Worm (Caenorhabditis elegans) whole organism, mixed stage, embryonic: ENCODE data around the gene par-1.

ENCODE experiments used
- M03D4.4 ChIP-seq: sonication (generic microtip); optimal IDR thresholded peaks from 2 replicates; lab custom pipeline; 2017; ENCODE audit warnings: mild to moderate bottlenecking, missing genetic modification characterization, missing compliant biosample characterization
- bed-3 ChIP-seq: fragments of 200-800 bp; sonication (Bioruptor generic); optimal IDR thresholded peaks from 3 replicates; lab custom pipeline; 2018; ENCODE audit warnings: mild to moderate bottlenecking, missing genetic modification characterization, moderate library complexity, missing compliant biosample characterization
- blmp-1 ChIP-seq: fragments of 150-350 bp; optimal IDR thresholded peaks from 2 replicates; lab custom pipeline; 2014; ENCODE audit warnings: missing biosample characterization, missing genetic modification characterization
- ceh-43 ChIP-seq: fragments of 200-800 bp; sonication (Bioruptor generic); optimal IDR thresholded peaks from 2 replicates; lab custom pipeline; 2018; ENCODE audit warnings: mild to moderate bottlenecking, missing genetic modification characterization, moderate library complexity, missing compliant biosample characterization
- ces-1 ChIP-seq: fragments of 150-350 bp; optimal IDR thresholded peaks from 2 replicates; lab custom pipeline; 2014; ENCODE audit warnings: missing biosample characterization, missing genetic modification reagents, missing genetic modification characterization
- cnd-1 ChIP-seq: fragments of 200-800 bp; sonication (Bioruptor generic); optimal IDR thresholded peaks from 2 replicates; lab custom pipeline; 2018; ENCODE audit warnings: mild to moderate bottlenecking, missing genetic modification characterization, missing compliant biosample characterization
- elt-1 ChIP-seq: sonication (generic microtip); optimal IDR thresholded peaks from 2 replicates; lab custom pipeline; 2017; ENCODE audit warnings: missing genetic modification characterization, mild to moderate bottlenecking, missing compliant biosample characterization, antibody characterized with exemption, moderate library complexity, borderline replicate concordance; ENCODE audit not compliant: insufficient read depth
- elt-3 ChIP-seq: fragments of 150-350 bp; optimal IDR thresholded peaks from 2 replicates; lab custom pipeline; 2014; ENCODE audit warnings: missing biosample characterization, missing genetic modification characterization
- ham-2 ChIP-seq: fragments of 200-800 bp; sonication (Bioruptor generic); optimal IDR thresholded peaks from 2 replicates; lab custom pipeline; 2018; ENCODE audit warnings: mild to moderate bottlenecking, missing genetic modification characterization, missing compliant biosample characterization
- hlh-1 ChIP-seq: fragments of 150-350 bp; optimal IDR thresholded peaks from 2 replicates; lab custom pipeline; 2014; ENCODE audit warnings: missing biosample characterization, missing genetic modification reagents, missing genetic modification characterization
- lin-13 ChIP-seq: fragments of 150-350 bp; optimal IDR thresholded peaks from 2 replicates; lab custom pipeline; 2014; ENCODE audit warnings: missing biosample characterization, missing genetic modification characterization
- lin-32 ChIP-seq: fragments of 200-800 bp; sonication (Bioruptor generic); optimal IDR thresholded peaks from 2 replicates; lab custom pipeline; 2018; ENCODE audit warnings: mild to moderate bottlenecking, missing genetic modification characterization, missing compliant biosample characterization
- lsy-2 ChIP-seq: fragments of 150-350 bp; optimal IDR thresholded peaks from 2 replicates; lab custom pipeline; 2014; ENCODE audit warnings: missing biosample characterization, missing genetic modification characterization
- mab-5 ChIP-seq: fragments of 150-350 bp; optimal IDR thresholded peaks from 2 replicates; lab custom pipeline; 2014; ENCODE audit warnings: missing biosample characterization, missing genetic modification characterization
- mep-1 ChIP-seq: fragments of 150-350 bp; optimal IDR thresholded peaks from 2 replicates; lab custom pipeline; 2017; ENCODE audit warnings: missing biosample characterization, missing genetic modification reagents, missing genetic modification characterization, inconsistent platforms
- mls-2 ChIP-seq: sonication (generic microtip); optimal IDR thresholded peaks from 2 replicates; lab custom pipeline; 2016; ENCODE audit warnings: mild to moderate bottlenecking, missing genetic modification characterization, moderate library complexity, missing compliant biosample characterization
- nhr-2 ChIP-seq: fragments of 150-350 bp; optimal IDR thresholded peaks from 2 replicates; lab custom pipeline; 2014; ENCODE audit warnings: missing biosample characterization, missing genetic modification characterization
- nhr-237 ChIP-seq: fragments of 150-350 bp; optimal IDR thresholded peaks from 2 replicates; lab custom pipeline; 2014; ENCODE audit warnings: missing biosample characterization, missing genetic modification characterization
- nhr-28 ChIP-seq: fragments of 150-350 bp; optimal IDR thresholded peaks from 2 replicates; lab custom pipeline; 2014; ENCODE audit warnings: missing biosample characterization, missing genetic modification characterization
- nhr-76 ChIP-seq: sonication (generic microtip); optimal IDR thresholded peaks from 2 replicates; lab custom pipeline; 2017; ENCODE audit warnings: missing biosample characterization, missing genetic modification characterization
- pha-4 ChIP-seq: fragments of 150-350 bp; optimal IDR thresholded peaks from 2 replicates; lab custom pipeline; 2018; ENCODE audit warnings: missing biosample characterization, missing genetic modification reagents, missing genetic modification characterization
- sem-2 ChIP-seq: fragments of 200-800 bp; sonication (Bioruptor generic); optimal IDR thresholded peaks from 2 replicates; lab custom pipeline; 2018; ENCODE audit warnings: mild to moderate bottlenecking, missing genetic modification characterization, missing compliant biosample characterization
- snpc-4 ChIP-seq: fragments of 150-350 bp; optimal IDR thresholded peaks from 2 replicates; lab custom pipeline; 2014; ENCODE audit warnings: missing biosample characterization, missing genetic modification characterization
- sptf-1 ChIP-seq: sonication (generic microtip); optimal IDR thresholded peaks from 2 replicates; lab custom pipeline; 2017; ENCODE audit warnings: mild to moderate bottlenecking, missing genetic modification characterization, moderate library complexity, missing compliant biosample characterization
- tbx-8 ChIP-seq: fragments of 200-800 bp; sonication (Bioruptor generic); optimal IDR thresholded peaks from 2 replicates; lab custom pipeline; 2018; ENCODE audit warnings: mild to moderate bottlenecking, missing genetic modification characterization, moderate library complexity, missing compliant biosample characterization
- unc-120 ChIP-seq: sonication (generic microtip); optimal IDR thresholded peaks from 2 replicates; lab custom pipeline; 2017; ENCODE audit warnings: missing genetic modification characterization, missing compliant biosample characterization; ENCODE audit not compliant: poor library complexity, severe bottlenecking
- unc-39 ChIP-seq: fragments of 150-350 bp; optimal IDR thresholded peaks from 2 replicates; lab custom pipeline; 2014; ENCODE audit warnings: missing biosample characterization, missing genetic modification characterization
- zip-8 ChIP-seq: fragments of 150-350 bp; optimal IDR thresholded peaks from 2 replicates; lab custom pipeline; 2014; ENCODE audit warnings: missing biosample characterization, missing genetic modification characterization
- ztf-11 ChIP-seq: fragments of 150-350 bp; optimal IDR thresholded peaks from 2 replicates; lab custom pipeline; 2014; ENCODE audit warnings: missing biosample characterization, missing genetic modification characterization

Gene par-1

ce11 chrV:14120674-14121073 is 24.5 kb downstream of the par-1 start:
- TF ChIP-seq unc-39 (tag; lab: Kevin White, UChicago) (no peak), zip-8 (tag; lab: Kevin White, UChicago) (no peak), nhr-237 (tag; lab: Kevin White, UChicago) (no peak), elt-1 (tag; lab: Kevin White, UChicago) (no peak), bed-3 (GFP tag; lab: Kevin White, UChicago) (no peak), elt-3 (tag; lab: Kevin White, UChicago) (no peak), nhr-2 (tag; lab: Kevin White, UChicago) (no peak)

ce11 chrV:14110042-14110441 is 35.1 kb downstream of the par-1 start, which contains the start of gene H39E23.2:
H39E23.2 (plus strand) TSS chrV:14110342.
- TF ChIP-seq hlh-1 (no peak), elt-3 (tag; lab: Kevin White, UChicago) (no peak), ham-2 (no peak), unc-39 (tag; lab: Kevin White, UChicago) (no peak), lsy-2 (tag; lab: Kevin White, UChicago) (no peak), ztf-11 (tag; lab: Kevin White, UChicago) (no peak), ceh-43 (GFP tag; lab: Kevin White, UChicago) (no peak), mab-5 (tag; lab: Kevin White, UChicago) (no peak), cnd-1 (tag; lab: Kevin White, UChicago) (no peak), lin-13 (tag; lab: Kevin White, UChicago) (no peak), snpc-4 (tag; lab: Kevin White, UChicago) (no peak)

ce11 chrV:14107511-14107910 is 37.7 kb downstream of the par-1 start, which contains the start of gene H39E23.3:
H39E23.3 (plus strand) TSS chrV:14107811.
- no peak for TF ChIP-seq unc-120 (tag; lab: Kevin White, UChicago)
- no peak for TF ChIP-seq blmp-1 (tag; lab: Kevin White, UChicago)
- TF ChIP-seq mep-1 (tag; lab: Kevin White, UChicago): no peak
- no peak for TF ChIP-seq mls-2 (tag; lab: Kevin White, UChicago)
- no peak for TF ChIP-seq elt-3 (tag; lab: Kevin White, UChicago)
- no peak for TF ChIP-seq nhr-237 (tag; lab: Kevin White, UChicago)
- TF ChIP-seq zip-8 (tag; lab: Kevin White, UChicago): no peak
- no peak for TF ChIP-seq nhr-76
- TF ChIP-seq sem-2 (GFP tag; lab: Kevin White, UChicago): no peak
- no peak for TF ChIP-seq mab-5 (tag; lab: Kevin White, UChicago)

- TF ChIP-seq pha-4 (tag; lab: Kevin White, UChicago): no peak
- no peak for TF ChIP-seq elt-1 (tag; lab: Kevin White, UChicago)
- no peak for TF ChIP-seq sem-2 (GFP tag; lab: Kevin White, UChicago)
- TF ChIP-seq zip-8 (tag; lab: Kevin White, UChicago): no peak
- TF ChIP-seq mab-5 (tag; lab: Kevin White, UChicago): no peak
- TF ChIP-seq ces-1 (GFP tag; lab: Kevin White, UChicago): no peak
- TF ChIP-seq blmp-1 (tag; lab: Kevin White, UChicago): no peak
- TF ChIP-seq snpc-4 (tag; lab: Kevin White, UChicago): no peak
- TF ChIP-seq sptf-1 (tag; lab: Kevin White, UChicago): no peak
- no peak for TF ChIP-seq elt-3 (tag; lab: Kevin White, UChicago)
- TF ChIP-seq mls-2 (tag; lab: Kevin White, UChicago): no peak
- TF ChIP-seq bed-3 (GFP tag; lab: Kevin White, UChicago): no peak
- no peak for TF ChIP-seq tbx-8 (GFP tag; lab: Kevin White, UChicago)
- TF ChIP-seq ztf-11 (tag; lab: Kevin White, UChicago): no peak
- no peak for TF ChIP-seq lsy-2 (tag; lab: Kevin White, UChicago)
- no peak for TF ChIP-seq lin-32 (GFP tag; lab: Kevin White, UChicago)
- TF ChIP-seq nhr-28: no peak
- TF ChIP-seq nhr-76: no peak
- TF ChIP-seq, all 35 proteins: peak for 0
These were observed 41.2 kb downstream of the par-1 start, which contains the start of gene D1086.9 for ce11 chrV:14103970-14104369. D1086.9 (plus strand) TSS chrV:14104270.

- peak; percentile 90 for TF ChIP-seq hlh-1
- TF ChIP-seq M03D4.4 (tag; lab: Kevin White, UChicago): no peak
- no peak for TF ChIP-seq zip-8 (tag; lab: Kevin White, UChicago)
These were observed 44.3 kb downstream of the par-1 start, which contains the start of gene D1086.12 for ce11 chrV:14100886-14101285. D1086.12 (plus strand) TSS chrV:14101186.
